Fruit fly (Drosophila melanogaster) ovary, adult (tissue): Measurements from ENCODE around the gene Cp19.
A peak's percentile ranks its signal among the peaks of the same experiment; 100 is the strongest.

ENCODE experiments used
- CG17801 ChIP-seq: fragments of 200-800 bp; optimal IDR thresholded peaks from 2 replicates; lab custom pipeline; 2019; ENCODE audit warnings: missing biosample characterization, mild to moderate bottlenecking, missing genetic modification characterization, moderate library complexity; ENCODE audit not compliant: partially characterized antibody

The Cp19 gene

DNA sequence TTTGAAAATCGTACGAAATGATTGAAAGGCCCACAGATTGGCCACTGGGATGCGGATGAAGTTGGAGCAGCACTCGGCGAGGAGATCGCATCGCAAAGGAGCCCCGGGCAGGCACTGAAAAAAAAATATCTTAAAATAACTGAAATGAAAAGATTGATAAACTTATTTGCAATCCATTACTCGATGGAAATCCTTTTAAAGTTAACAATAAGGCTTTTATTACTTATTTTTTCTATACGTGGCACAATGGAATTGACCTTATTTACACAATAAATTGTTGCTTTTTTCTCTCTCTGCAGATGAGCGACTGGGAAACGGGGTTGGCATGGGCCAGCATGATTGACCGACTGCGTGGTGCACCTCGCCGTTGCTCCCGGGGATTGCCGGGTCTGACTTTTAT, 21.6 kb downstream of the Cp19 start:
- TF ChIP-seq CG17801 (GFP tag; lab: Kevin White, UChicago), result no peak

DNA sequence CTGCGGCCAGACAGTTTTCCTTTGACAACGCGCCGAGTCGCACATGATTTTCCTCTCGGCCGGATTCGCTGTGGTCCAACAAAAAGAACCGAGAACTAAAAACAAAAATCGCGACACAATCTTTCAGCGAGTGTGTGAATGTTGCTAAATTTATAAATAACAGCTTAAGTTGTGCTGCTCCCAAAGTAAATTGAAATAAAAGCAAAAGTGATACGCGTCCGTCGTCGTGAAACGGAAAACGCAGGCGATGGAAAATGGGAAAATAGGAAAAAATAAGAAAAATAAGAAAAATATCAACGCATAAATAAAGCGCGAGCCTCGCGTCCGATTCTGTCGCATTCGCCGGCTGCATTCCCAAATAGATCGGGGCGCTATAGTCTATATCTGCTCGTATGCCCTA, 23.9 kb downstream of the Cp19 start, which contains the start of gene Fhos:
TSS of gene Fhos (plus strand) at position 28 of the 400 bp plus-strand sequence.
- TF ChIP-seq CG17801 (GFP tag; lab: Kevin White, UChicago), result no peak

dm6 chr3L:8755689-8756088, 26.0 kb downstream of the Cp19 start, which contains the start of gene CG6576:
TSS of gene CG6576 (plus strand) at chr3L:8755989.
- no peak for TF ChIP-seq CG17801 (GFP tag; lab: Kevin White, UChicago)

- peak; percentile 24 for TF ChIP-seq CG17801 (GFP tag; lab: Kevin White, UChicago)
Measured at dm6 chr3L:8763037-8763454, 33.4 kb downstream of the Cp19 start.

DNA sequence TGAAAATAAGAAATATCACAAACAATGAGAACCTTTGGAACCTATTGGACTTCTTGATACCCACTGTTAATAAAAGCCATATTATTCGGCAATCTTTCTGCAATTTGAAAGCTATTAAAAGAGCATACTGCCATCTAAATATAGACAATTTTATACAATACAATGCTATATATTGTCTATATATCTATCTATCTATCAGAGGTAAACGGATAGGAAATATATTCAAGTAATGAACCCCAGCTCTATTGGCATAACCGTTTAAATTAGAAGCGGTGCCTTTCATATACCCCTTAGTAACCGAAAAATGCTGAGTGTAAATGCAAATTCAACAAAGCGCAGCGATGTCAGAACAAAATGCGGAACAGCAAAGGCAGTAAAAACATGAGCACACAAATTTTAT, 34.1 kb downstream of the Cp19 start:
- TF ChIP-seq CG17801 (GFP tag; lab: Kevin White, UChicago), result peak; percentile 13

DNA sequence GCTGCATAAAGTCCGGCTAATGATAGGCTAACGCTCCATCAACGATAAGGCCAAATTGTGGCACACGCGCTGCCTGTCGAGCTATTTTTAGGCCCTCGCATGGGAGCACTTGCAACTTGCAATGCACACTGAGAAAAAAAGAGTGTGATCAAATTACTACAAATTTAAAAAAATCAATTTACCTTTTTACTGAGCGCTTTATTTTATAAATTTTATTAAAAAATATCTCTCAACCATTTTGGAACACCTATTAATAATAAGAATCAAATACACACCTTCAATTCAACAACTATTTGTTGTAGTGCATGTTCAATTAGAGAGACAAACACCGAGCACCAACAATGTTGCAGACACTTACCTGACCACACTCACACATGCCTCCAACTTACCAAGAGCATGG, 35.8 kb downstream of the Cp19 start:
- TF ChIP-seq CG17801 (GFP tag; lab: Kevin White, UChicago), result no peak

dm6 chr3L:8765969-8766538, 36.4 kb downstream of the Cp19 start:
- peak; percentile 90 for TF ChIP-seq CG17801 (GFP tag; lab: Kevin White, UChicago)

DNA sequence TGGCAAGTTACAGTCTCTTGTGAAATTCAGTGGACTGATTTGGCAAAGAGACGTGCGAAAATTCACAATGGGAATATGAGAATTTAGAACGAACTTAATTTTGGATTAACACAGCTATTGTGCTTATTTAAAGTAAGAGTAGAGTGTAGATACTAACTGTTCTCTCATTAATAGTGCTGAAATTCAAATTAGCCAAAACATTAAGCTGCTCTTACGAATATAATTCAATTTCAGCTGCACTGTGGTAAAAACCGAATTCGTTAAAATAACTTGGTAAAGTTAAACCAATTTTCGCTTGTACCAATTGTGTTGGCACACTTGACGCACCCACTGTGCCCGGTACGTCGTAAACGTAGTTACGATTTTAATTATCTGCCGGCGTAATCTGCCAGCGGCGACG, 38.2 kb downstream of the Cp19 start:
- TF ChIP-seq CG17801 (GFP tag; lab: Kevin White, UChicago), result peak; percentile 96

dm6 chr3L:8770616-8771229, 41.1 kb downstream of the Cp19 start:
- no peak for TF ChIP-seq CG17801 (GFP tag; lab: Kevin White, UChicago)

DNA sequence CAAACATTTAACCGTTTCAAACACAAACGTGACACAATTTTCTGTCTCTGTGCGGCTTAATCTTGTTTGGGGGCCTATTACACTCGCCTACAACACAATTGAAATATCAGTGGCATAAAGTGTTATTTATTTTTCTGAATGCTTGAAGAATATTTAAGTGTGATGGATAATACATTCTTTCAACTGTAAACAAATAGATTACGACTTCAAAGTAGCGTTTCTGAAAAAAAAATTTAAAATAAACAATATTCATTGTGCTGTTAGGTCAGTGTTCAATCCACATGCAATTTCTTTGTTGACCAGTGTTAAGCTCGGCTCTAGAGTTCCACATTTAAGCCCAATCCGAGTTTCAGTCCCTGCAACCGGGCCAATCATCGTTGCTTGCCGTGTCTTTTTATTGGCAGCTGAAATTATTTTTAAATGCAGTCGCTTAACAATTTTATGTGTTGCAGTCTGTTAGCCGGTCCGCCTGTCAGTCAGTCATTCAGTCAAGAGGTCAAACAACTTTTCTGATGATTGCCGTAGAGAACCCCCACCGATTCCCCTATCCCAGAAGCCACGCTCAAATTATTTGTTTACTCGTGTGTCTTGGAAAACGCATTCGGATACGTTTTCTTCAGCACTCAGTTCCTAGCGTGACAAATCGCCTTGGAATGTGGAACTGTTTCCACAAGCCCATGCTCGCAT, 43.5 kb downstream of the Cp19 start:
- peak; percentile 85 for TF ChIP-seq CG17801 (GFP tag; lab: Kevin White, UChicago)

DNA sequence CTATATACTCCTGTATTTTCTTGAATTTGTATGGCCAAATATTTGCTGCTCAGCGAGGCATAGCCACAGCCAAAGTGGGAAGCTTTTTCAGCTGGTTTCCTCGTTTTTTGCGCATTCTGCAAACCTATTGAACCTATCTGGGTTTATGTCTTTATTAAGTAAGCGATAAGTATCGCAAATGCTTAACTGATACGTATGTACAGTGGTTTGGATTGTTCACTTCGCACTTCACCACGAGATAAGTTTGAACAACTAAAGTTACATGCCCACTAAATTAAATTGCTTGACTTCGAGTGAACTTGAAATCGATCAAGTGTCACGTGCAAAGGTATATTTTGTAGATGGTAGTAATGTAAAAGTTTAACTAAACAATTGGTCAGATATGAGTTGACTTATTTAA, 44.0 kb downstream of the Cp19 start:
- no peak for TF ChIP-seq CG17801 (GFP tag; lab: Kevin White, UChicago)

DNA sequence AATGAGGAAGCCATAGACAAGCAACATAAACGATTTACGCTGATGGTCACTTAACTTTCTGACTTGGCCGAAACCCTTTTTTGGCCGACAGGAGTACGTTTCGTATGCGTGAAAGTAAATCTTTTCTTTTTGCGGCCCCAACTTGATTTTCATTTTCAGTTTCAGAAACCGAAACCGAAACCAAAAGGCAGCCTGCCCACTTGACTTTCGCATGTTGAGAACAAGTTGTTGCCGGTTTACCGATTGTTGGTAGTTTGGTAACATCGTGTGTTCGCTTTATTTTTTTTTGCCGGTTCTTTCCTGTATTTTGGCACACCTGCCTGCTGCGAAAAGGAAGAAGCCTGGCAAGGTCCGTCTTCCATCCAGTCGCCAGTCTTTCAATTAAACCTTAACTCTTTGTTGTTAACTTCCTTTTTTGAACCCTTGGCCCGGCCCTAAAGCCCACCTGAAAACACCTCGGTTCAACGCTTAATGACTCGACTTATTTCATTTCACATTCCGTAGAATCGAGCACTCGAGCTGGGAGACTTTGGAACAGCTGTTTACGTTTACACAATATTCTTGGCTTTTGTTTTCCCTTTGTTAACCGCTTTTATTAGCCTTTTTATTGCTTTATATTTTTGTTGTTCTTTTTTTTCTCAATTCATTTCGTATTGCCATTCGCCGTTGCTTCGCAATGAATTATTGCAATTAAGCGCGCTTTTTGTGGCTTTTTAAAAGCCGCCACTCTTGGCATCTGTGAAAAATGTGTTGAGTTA, 45.5 kb downstream of the Cp19 start:
- peak; percentile 85 for TF ChIP-seq CG17801 (GFP tag; lab: Kevin White, UChicago)

DNA sequence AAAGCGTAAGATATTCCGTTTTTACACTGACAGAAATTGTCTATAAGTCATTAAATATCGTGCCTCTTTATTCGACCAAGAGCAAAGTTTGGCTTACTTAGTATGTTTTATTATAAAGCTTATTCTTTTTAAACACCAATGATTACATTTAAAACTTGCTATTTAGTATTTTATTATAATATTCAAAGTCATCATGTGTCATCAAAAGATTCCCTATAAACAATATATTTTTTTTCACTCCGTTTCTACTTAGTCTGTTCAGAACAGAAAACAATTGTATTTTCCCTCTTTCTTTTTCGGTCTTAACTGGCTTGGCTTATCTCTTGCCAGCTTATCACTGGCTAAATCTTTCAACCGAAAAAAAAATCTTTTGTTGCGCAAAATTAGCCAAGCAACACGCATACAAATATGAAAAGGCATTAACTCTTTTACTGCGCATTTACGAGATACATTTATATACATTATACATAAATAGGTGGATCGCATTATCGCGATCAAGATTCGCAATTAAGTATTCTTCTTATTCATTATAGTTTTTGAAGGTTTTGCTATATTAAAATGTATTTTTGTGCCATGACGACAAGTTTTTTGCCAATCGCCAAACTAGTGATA, 47.8 kb downstream of the Cp19 start:
- TF ChIP-seq CG17801 (GFP tag; lab: Kevin White, UChicago), result no peak
